Fruit fly (Drosophila melanogaster) whole organism, prepupa: ENCODE measurements around the gene CG13124.

Experiments
- Blimp-1 ChIP-seq: fragments of 200-800 bp; sonication (Bioruptor generic); optimal IDR thresholded peaks from 3 replicates; lab custom pipeline; 2017; ENCODE audit warnings: missing biosample characterization, missing genetic modification characterization, mild to moderate bottlenecking, moderate library complexity, missing genetic modification reagents
- CG10631 ChIP-seq: fragments of 200-800 bp; sonication (Bioruptor generic); optimal IDR thresholded peaks from 2 replicates; lab custom pipeline; 2016; ENCODE audit warnings: missing biosample characterization, missing genetic modification characterization
- CG10669 ChIP-seq: fragments of 200-800 bp; sonication (Bioruptor generic); optimal IDR thresholded peaks from 3 replicates; lab custom pipeline; 2018; ENCODE audit warnings: missing biosample characterization, mild to moderate bottlenecking, missing genetic modification characterization, moderate library complexity
- CG11294 ChIP-seq: fragments of 200-800 bp; sonication (Bioruptor generic); IDR thresholded peaks from 2 replicates; pipeline ENCODE4 v1.3.6; 2022; ENCODE audit warnings: missing biosample characterization, missing genetic modification characterization
- CG15336 ChIP-seq: fragments of 200-800 bp; sonication (Bioruptor generic); IDR thresholded peaks from 2 replicates; pipeline ENCODE4 v1.3.6; 2022; ENCODE audit warnings: missing biosample characterization, missing genetic modification characterization
- CG1621 ChIP-seq: fragments of 200-800 bp; sonication (Bioruptor generic); optimal IDR thresholded peaks from 3 replicates; lab custom pipeline; 2018; ENCODE audit warnings: missing biosample characterization, mild to moderate bottlenecking, missing genetic modification characterization
- CG16779 ChIP-seq: fragments of 200-800 bp; sonication (Bioruptor generic); optimal IDR thresholded peaks from 3 replicates; lab custom pipeline; 2017; ENCODE audit warnings: missing biosample characterization, mild to moderate bottlenecking, missing genetic modification characterization
- CG3032 ChIP-seq: fragments of 200-800 bp; optimal IDR thresholded peaks from 2 replicates; lab custom pipeline; 2019; ENCODE audit warnings: missing biosample characterization, mild to moderate bottlenecking, missing genetic modification characterization, moderate library complexity
- CG31627 ChIP-seq: fragments of 200-800 bp; sonication (Bioruptor generic); optimal IDR thresholded peaks from 3 replicates; lab custom pipeline; 2016; ENCODE audit warnings: missing biosample characterization, missing genetic modification characterization
- CG32006 ChIP-seq: fragments of 200-800 bp; sonication (Bioruptor generic); optimal IDR thresholded peaks from 3 replicates; lab custom pipeline; 2017; ENCODE audit warnings: missing biosample characterization, mild to moderate bottlenecking, missing genetic modification characterization
- CG3919 ChIP-seq: fragments of 200-800 bp; sonication (Bioruptor generic); optimal IDR thresholded peaks from 3 replicates; lab custom pipeline; 2016; ENCODE audit warnings: missing biosample characterization, missing genetic modification characterization
- CG4318 ChIP-seq: fragments of 200-800 bp; sonication (Bioruptor generic); optimal IDR thresholded peaks from 3 replicates; lab custom pipeline; 2017; ENCODE audit warnings: missing biosample characterization, mild to moderate bottlenecking, missing genetic modification characterization
- CG6163 ChIP-seq: fragments of 200-800 bp; sonication (Bioruptor generic); IDR thresholded peaks from 3 replicates; pipeline ENCODE4 v1.3.6; 2022; ENCODE audit warnings: missing biosample characterization, missing genetic modification characterization
- CG6276 ChIP-seq: fragments of 200-800 bp; sonication (Bioruptor generic); optimal IDR thresholded peaks from 2 replicates; lab custom pipeline; 2017; ENCODE audit warnings: missing biosample characterization, mild to moderate bottlenecking, missing genetic modification characterization
- CG6854 ChIP-seq: fragments of 200-800 bp; sonication (Bioruptor generic); optimal IDR thresholded peaks from 2 replicates; lab custom pipeline; 2017; ENCODE audit warnings: missing biosample characterization, mild to moderate bottlenecking, missing genetic modification characterization
- CG7368 ChIP-seq: fragments of 200-800 bp; sonication (Bioruptor generic); optimal IDR thresholded peaks from 3 replicates; lab custom pipeline; 2016; ENCODE audit warnings: missing biosample characterization, missing genetic modification characterization
- CG8119 ChIP-seq: fragments of 200-800 bp; sonication (Bioruptor generic); IDR thresholded peaks from 3 replicates; pipeline ENCODE4 v1.3.6; 2022; ENCODE audit warnings: missing biosample characterization, missing genetic modification characterization
- CG9139 ChIP-seq: fragments of 200-800 bp; sonication (Bioruptor generic); optimal IDR thresholded peaks from 3 replicates; lab custom pipeline; 2017; ENCODE audit warnings: missing biosample characterization, mild to moderate bottlenecking, missing genetic modification characterization
- Eip75B ChIP-seq: fragments of 200-800 bp; sonication (Bioruptor generic); optimal IDR thresholded peaks from 3 replicates; lab custom pipeline; 2016; ENCODE audit warnings: missing biosample characterization, missing genetic modification characterization
- Eip78C ChIP-seq: fragments of 200-800 bp; sonication (Bioruptor generic); peaks from one replicate; lab custom pipeline; 2016; ENCODE audit warnings: missing biosample characterization, missing genetic modification characterization
- Eip93F ChIP-seq: fragments of 200-800 bp; sonication (Bioruptor generic); optimal IDR thresholded peaks from 2 replicates; lab custom pipeline; 2016; ENCODE audit warnings: missing biosample characterization, mild to moderate bottlenecking, missing genetic modification characterization
- Ets21C ChIP-seq: fragments of 200-800 bp; sonication (Bioruptor generic); optimal IDR thresholded peaks from 3 replicates; lab custom pipeline; 2016; ENCODE audit warnings: missing biosample characterization, missing genetic modification characterization
- Ets96B ChIP-seq: fragments of 200-800 bp; optimal IDR thresholded peaks from 2 replicates; lab custom pipeline; 2019; ENCODE audit warnings: missing biosample characterization, mild to moderate bottlenecking, missing genetic modification characterization, moderate library complexity
- Gug ChIP-seq: fragments of 200-800 bp; sonication (Bioruptor generic); IDR thresholded peaks from 2 replicates; pipeline ENCODE4 v1.3.6; 2022; ENCODE audit warnings: missing biosample characterization, missing genetic modification characterization
- Hr39 ChIP-seq: fragments of 200-800 bp; sonication (Bioruptor generic); optimal IDR thresholded peaks from 2 replicates; lab custom pipeline; 2016; ENCODE audit warnings: missing biosample characterization, missing genetic modification characterization
- Hr4 ChIP-seq: fragments of 200-800 bp; sonication (Bioruptor generic); optimal IDR thresholded peaks from 3 replicates; lab custom pipeline; 2016; ENCODE audit warnings: missing biosample characterization, missing genetic modification characterization
- OdsH ChIP-seq: fragments of 200-800 bp; sonication (Bioruptor generic); optimal IDR thresholded peaks from 3 replicates; lab custom pipeline; 2016; ENCODE audit warnings: missing biosample characterization, missing genetic modification characterization
- Sox102F ChIP-seq: fragments of 200-800 bp; sonication (Bioruptor generic); optimal IDR thresholded peaks from 2 replicates; lab custom pipeline; 2016; ENCODE audit warnings: missing biosample characterization, mild to moderate bottlenecking, missing genetic modification characterization
- achi ChIP-seq: fragments of 200-800 bp; sonication (Bioruptor generic); optimal IDR thresholded peaks from 3 replicates; lab custom pipeline; 2016; ENCODE audit warnings: missing biosample characterization, missing genetic modification characterization
- dsx ChIP-seq: fragments of 200-800 bp; optimal IDR thresholded peaks from 3 replicates; lab custom pipeline; 2019; ENCODE audit warnings: missing biosample characterization, mild to moderate bottlenecking, missing genetic modification characterization, moderate library complexity; ENCODE audit not compliant: poor library complexity, severe bottlenecking
- eg ChIP-seq: fragments of 200-800 bp; sonication (Bioruptor generic); IDR thresholded peaks from 3 replicates; pipeline ENCODE4 v1.3.6; 2022; ENCODE audit warnings: missing biosample characterization, missing genetic modification characterization
- fd85E ChIP-seq: fragments of 200-800 bp; sonication (Bioruptor generic); optimal IDR thresholded peaks from 3 replicates; lab custom pipeline; 2016; ENCODE audit warnings: missing biosample characterization, missing genetic modification characterization
- fkh ChIP-seq: fragments of 200-800 bp; sonication (Bioruptor generic); optimal IDR thresholded peaks from 3 replicates; lab custom pipeline; 2017; ENCODE audit warnings: missing biosample characterization, mild to moderate bottlenecking, missing genetic modification characterization, moderate library complexity
- net ChIP-seq: fragments of 200-800 bp; sonication (Bioruptor generic); optimal IDR thresholded peaks from 3 replicates; lab custom pipeline; 2016; ENCODE audit warnings: missing biosample characterization, missing genetic modification characterization
- spab ChIP-seq: fragments of 200-800 bp; sonication (Bioruptor generic); optimal IDR thresholded peaks from 2 replicates; lab custom pipeline; 2017; ENCODE audit warnings: missing biosample characterization, mild to moderate bottlenecking, missing genetic modification characterization, missing genetic modification reagents
- vri ChIP-seq: fragments of 200-800 bp; sonication (Bioruptor generic); optimal IDR thresholded peaks from 3 replicates; lab custom pipeline; 2016; ENCODE audit warnings: missing biosample characterization, mild to moderate bottlenecking, missing genetic modification characterization

The CG13124 gene

dm6 chr2L:9907320-9908256 lies 845 bp downstream of the CG13124 start (continued):
- TF ChIP-seq Eip75B (GFP tag; lab: Kevin White, UChicago), result no peak
- TF ChIP-seq OdsH (GFP tag; lab: Kevin White, UChicago), result no peak
- no peak for TF ChIP-seq CG32006 (GFP tag; lab: Kevin White, UChicago)
- TF ChIP-seq Blimp-1 (GFP tag; lab: Kevin White, UChicago), result no peak
- no peak for TF ChIP-seq CG8119 (GFP tag; lab: Robert Waterston, UW)
- TF ChIP-seq Ets96B, result no peak
- no peak for TF ChIP-seq Hr39 (GFP tag; lab: Kevin White, UChicago)
- TF ChIP-seq CG9139 (GFP tag; lab: Kevin White, UChicago), result no peak
- TF ChIP-seq Eip78C (GFP tag; lab: Kevin White, UChicago), result peak; percentile 76
- TF ChIP-seq eg, result 0 out of 3 replicates have a peak, but pooled peaks have one; percentile 24
- no peak for TF ChIP-seq CG3032 (tag; lab: Kevin White, UChicago)
- TF ChIP-seq CG31627 (GFP tag; lab: Kevin White, UChicago), result no peak
- TF ChIP-seq spab (GFP tag; lab: Kevin White, UChicago), result no peak

- TF ChIP-seq fkh (GFP tag; lab: Kevin White, UChicago) (no peak), Eip78C (GFP tag; lab: Kevin White, UChicago) (peak; percentile 71), CG7368 (GFP tag; lab: Kevin White, UChicago) (peak; percentile 7), CG6276 (GFP tag; lab: Kevin White, UChicago) (peak; percentile 29), Eip93F (no peak), Hr4 (GFP tag; lab: Kevin White, UChicago) (peak; percentile 39), vri (no peak), CG3032 (tag; lab: Kevin White, UChicago) (peak; percentile 47), net (GFP tag; lab: Kevin White, UChicago) (peak; percentile 20), CG6854 (GFP tag; lab: Kevin White, UChicago) (no peak), fd85E (no peak), Ets96B (peak; percentile 53), CG15336 (GFP tag; lab: Robert Waterston, UW) (peak; percentile 50; the same call in 1 of the 2 replicates), CG4318 (no peak), CG10669 (GFP tag; lab: Kevin White, UChicago) (peak; percentile 32), CG8119 (GFP tag; lab: Robert Waterston, UW) (no peak), CG6163 (GFP tag; lab: Robert Waterston, UW) (peak; percentile 78), eg (peak; percentile 74), Gug (GFP tag; lab: Robert Waterston, UW) (peak; percentile 69), spab (GFP tag; lab: Kevin White, UChicago) (no peak), CG11294 (GFP tag; lab: Robert Waterston, UW) (peak; percentile 66), CG10631 (GFP tag; lab: Kevin White, UChicago) (peak; percentile 18), dsx (GFP tag; lab: Kevin White, UChicago) (peak; percentile 6), Hr39 (GFP tag; lab: Kevin White, UChicago) (no peak), achi (peak; percentile 30), CG3919 (GFP tag; lab: Kevin White, UChicago) (peak; percentile 22)
Measured at dm6 chr2L:9906641-9907040, 1.8 kb downstream of the CG13124 start.

dm6 chr2L:9903028-9903427 lies 5.4 kb downstream of the CG13124 start, which contains the start of gene Muc30E:
Muc30E (minus strand) TSS chr2L:9903128.
- TF ChIP-seq CG16779 (tag; lab: Kevin White, UChicago) (no peak), CG8119 (GFP tag; lab: Robert Waterston, UW) (no peak), Ets21C (GFP tag; lab: Kevin White, UChicago) (no peak), Hr4 (GFP tag; lab: Kevin White, UChicago) (no peak), Sox102F (GFP tag; lab: Kevin White, UChicago) (no peak), CG6276 (GFP tag; lab: Kevin White, UChicago) (no peak), achi (no peak), CG1621 (tag; lab: Kevin White, UChicago) (no peak)
